Fruit fly (Drosophila melanogaster) whole organism, embryonic: ENCODE measurements around the gene CG33946.
A peak's percentile ranks its signal among the peaks of the same experiment; 100 is the strongest.

Source experiments
- Ada2b ChIP-seq: fragments of 200-800 bp; sonication (Bioruptor generic); IDR thresholded peaks from 2 replicates; pipeline ENCODE4 v1.3.6; 2022; ENCODE audit warnings: missing biosample characterization, missing genetic modification characterization
- Blimp-1 ChIP-seq: fragments of 200-800 bp; sonication (Bioruptor generic); optimal IDR thresholded peaks from 3 replicates; lab custom pipeline; 2018; ENCODE audit warnings: missing biosample characterization, missing genetic modification characterization, mild to moderate bottlenecking, moderate library complexity, missing genetic modification reagents
- CG10209 ChIP-seq: fragments of 200-800 bp; sonication (Bioruptor generic); optimal IDR thresholded peaks from 3 replicates; lab custom pipeline; 2017; ENCODE audit warnings: missing biosample characterization, mild to moderate bottlenecking, missing genetic modification characterization, missing genetic modification reagents
- CG12071 ChIP-seq: fragments of 200-800 bp; sonication (Bioruptor generic); optimal IDR thresholded peaks from 3 replicates; lab custom pipeline; 2018; ENCODE audit warnings: missing biosample characterization, mild to moderate bottlenecking, missing genetic modification characterization
- CG13624 ChIP-seq: fragments of 200-800 bp; sonication (Bioruptor generic); optimal IDR thresholded peaks from 2 replicates; lab custom pipeline; 2016; ENCODE audit warnings: missing biosample characterization, missing genetic modification characterization
- CG17568 ChIP-seq: fragments of 200-800 bp; sonication (Bioruptor generic); optimal IDR thresholded peaks from 2 replicates; lab custom pipeline; 2018; ENCODE audit warnings: missing biosample characterization, mild to moderate bottlenecking, missing genetic modification characterization, moderate library complexity
- CG2678 ChIP-seq: fragments of 200-800 bp; sonication (Bioruptor generic); optimal IDR thresholded peaks from 3 replicates; lab custom pipeline; 2019; ENCODE audit warnings: missing biosample characterization, mild to moderate bottlenecking, missing genetic modification characterization, moderate library complexity
- CG31365 ChIP-seq: fragments of 200-800 bp; sonication (Bioruptor generic); optimal IDR thresholded peaks from 2 replicates; lab custom pipeline; 2018; ENCODE audit warnings: missing biosample characterization, mild to moderate bottlenecking, missing genetic modification characterization
- CG32772 ChIP-seq: fragments of 200-800 bp; sonication (Bioruptor generic); IDR thresholded peaks from 2 replicates; pipeline ENCODE4 v1.3.6; 2022; ENCODE audit warnings: missing biosample characterization, missing genetic modification characterization
- CG34422 ChIP-seq: fragments of 200-800 bp; sonication (Bioruptor generic); IDR thresholded peaks from 3 replicates; pipeline ENCODE4 v1.3.6; 2022; ENCODE audit warnings: missing biosample characterization, missing genetic modification characterization
- CG6765 ChIP-seq: fragments of 200-800 bp; sonication (Bioruptor generic); optimal IDR thresholded peaks from 3 replicates; lab custom pipeline; 2017; ENCODE audit warnings: missing biosample characterization, mild to moderate bottlenecking, missing genetic modification characterization
- CG7556 ChIP-seq: fragments of 200-800 bp; sonication (Bioruptor generic); optimal IDR thresholded peaks from 2 replicates; lab custom pipeline; 2017; ENCODE audit warnings: missing biosample characterization, mild to moderate bottlenecking, missing genetic modification characterization
- CG7745 ChIP-seq: fragments of 200-800 bp; sonication (Bioruptor generic); optimal IDR thresholded peaks from 2 replicates; lab custom pipeline; 2018; ENCODE audit warnings: missing biosample characterization, mild to moderate bottlenecking, missing genetic modification characterization, moderate library complexity
- CG8359 ChIP-seq: fragments of 200-800 bp; sonication (Bioruptor generic); optimal IDR thresholded peaks from 2 replicates; lab custom pipeline; 2017; ENCODE audit warnings: missing biosample characterization, mild to moderate bottlenecking, missing genetic modification characterization, borderline replicate concordance
- CrebB ChIP-seq: fragments of 200-800 bp; sonication (Bioruptor generic); optimal IDR thresholded peaks from 3 replicates; lab custom pipeline; 2018; ENCODE audit warnings: missing biosample characterization, mild to moderate bottlenecking, missing genetic modification characterization
- Ets97D ChIP-seq: fragments of 200-800 bp; sonication (Bioruptor generic); optimal IDR thresholded peaks from 3 replicates; lab custom pipeline; 2016; ENCODE audit warnings: missing biosample characterization, missing genetic modification characterization
- HLH3B ChIP-seq: fragments of 200-800 bp; sonication (Bioruptor generic); IDR thresholded peaks from 2 replicates; pipeline ENCODE4 v1.3.6; 2022; ENCODE audit warnings: missing biosample characterization, missing genetic modification characterization
- HLH4C ChIP-seq: fragments of 200-800 bp; sonication (Bioruptor generic); IDR thresholded peaks from 3 replicates; pipeline ENCODE4 v1.3.6; 2022; ENCODE audit warnings: missing biosample characterization, missing genetic modification characterization; ENCODE audit not compliant: partially characterized antibody
- NC2β ChIP-seq: fragments of 200-800 bp; sonication (Bioruptor generic); optimal IDR thresholded peaks from 2 replicates; lab custom pipeline; 2016; ENCODE audit warnings: missing biosample characterization, missing genetic modification characterization
- Oaz ChIP-seq: fragments of 200-800 bp; sonication (Bioruptor generic); IDR thresholded peaks from 2 replicates; pipeline ENCODE4 v1.3.6; 2022; ENCODE audit warnings: missing biosample characterization, missing genetic modification characterization
- Pdp1 ChIP-seq, 2 experiments: fragments of 200-800 bp; sonication (Bioruptor generic); optimal IDR thresholded peaks; 3 replicates each; lab custom pipeline; 2016; ENCODE audit warnings: missing biosample characterization in 2 of 2, missing genetic modification characterization in 2 of 2, mild to moderate bottlenecking in 1 of 2, moderate library complexity in 1 of 2
- Scr ChIP-seq: fragments of 200-800 bp; sonication (Bioruptor generic); IDR thresholded peaks from 2 replicates; pipeline ENCODE4 v1.3.6; 2022; ENCODE audit warnings: missing biosample characterization, missing genetic modification characterization; ENCODE audit not compliant: partially characterized antibody
- Usf ChIP-seq: fragments of 200-800 bp; sonication (Bioruptor generic); optimal IDR thresholded peaks from 2 replicates; lab custom pipeline; 2017; ENCODE audit warnings: missing genotype, missing biosample characterization, missing genetic modification characterization
- abd-A ChIP-seq: fragments of 200-800 bp; sonication (Bioruptor generic); optimal IDR thresholded peaks from 3 replicates; lab custom pipeline; 2019; ENCODE audit warnings: missing biosample characterization, mild to moderate bottlenecking, missing genetic modification characterization, moderate library complexity
- az2 ChIP-seq: fragments of 200-800 bp; sonication (Bioruptor generic); optimal IDR thresholded peaks from 3 replicates; lab custom pipeline; 2016; ENCODE audit warnings: missing biosample characterization, missing genetic modification characterization
- btn ChIP-seq: fragments of 200-800 bp; sonication (Bioruptor generic); optimal IDR thresholded peaks from 2 replicates; lab custom pipeline; 2016; ENCODE audit warnings: missing biosample characterization, missing genetic modification characterization
- corto ChIP-seq: fragments of 200-800 bp; sonication (Bioruptor generic); optimal IDR thresholded peaks from 2 replicates; lab custom pipeline; 2016; ENCODE audit warnings: missing biosample characterization, mild to moderate bottlenecking, missing genetic modification characterization, moderate library complexity
- crp ChIP-seq, 2 experiments: fragments of 200-800 bp; sonication (Bioruptor generic); optimal IDR thresholded peaks; 2 replicates in 1 of 2; 3 replicates in 1 of 2; lab custom pipeline; 2017; ENCODE audit warnings: missing biosample characterization in 2 of 2, missing genetic modification characterization in 2 of 2, mild to moderate bottlenecking in 1 of 2, moderate library complexity in 1 of 2
- gsb-n ChIP-seq: fragments of 200-800 bp; sonication (Bioruptor generic); optimal IDR thresholded peaks from 3 replicates; lab custom pipeline; 2018; ENCODE audit warnings: missing biosample characterization, mild to moderate bottlenecking, missing genetic modification characterization
- hb ChIP-seq: fragments of 200-800 bp; sonication (Bioruptor generic); IDR thresholded peaks from 3 replicates; pipeline ENCODE4 v1.3.6; 2022; ENCODE audit warnings: missing biosample characterization, missing genetic modification characterization; ENCODE audit not compliant: partially characterized antibody
- her ChIP-seq: fragments of 200-800 bp; sonication (Bioruptor generic); optimal IDR thresholded peaks from 2 replicates; lab custom pipeline; 2016; ENCODE audit warnings: missing biosample characterization, missing genetic modification characterization
- jing ChIP-seq: fragments of 200-800 bp; sonication (Bioruptor generic); optimal IDR thresholded peaks from 2 replicates; lab custom pipeline; 2018; ENCODE audit warnings: missing biosample characterization, mild to moderate bottlenecking, missing genetic modification characterization
- lola ChIP-seq, 3 experiments: fragments of >200 bp in 2 of 3; fragments of 200-800 bp in 1 of 3; sonication (Bioruptor generic) in 1 of 3; optimal IDR thresholded peaks; 2 replicates each; lab custom pipeline; 2017 to 2019; ENCODE audit warnings: missing biosample characterization in 3 of 3, missing genetic modification characterization in 3 of 3, mild to moderate bottlenecking in 1 of 3, moderate library complexity in 1 of 3
- mam ChIP-seq: fragments of 200-800 bp; sonication (Bioruptor generic); optimal IDR thresholded peaks from 3 replicates; lab custom pipeline; 2016; ENCODE audit warnings: missing biosample characterization, missing genetic modification characterization
- oc ChIP-seq: fragments of 200-800 bp; sonication (Bioruptor generic); optimal IDR thresholded peaks from 2 replicates; lab custom pipeline; 2018; ENCODE audit warnings: missing biosample characterization, mild to moderate bottlenecking, missing genetic modification characterization, moderate library complexity
- pfk ChIP-seq: fragments of 200-800 bp; sonication (Bioruptor generic); optimal IDR thresholded peaks from 2 replicates; lab custom pipeline; 2018; ENCODE audit warnings: missing biosample characterization, mild to moderate bottlenecking, missing genetic modification characterization, moderate library complexity
- pnt ChIP-seq: fragments of 200-800 bp; sonication (Bioruptor generic); optimal IDR thresholded peaks from 3 replicates; lab custom pipeline; 2016; ENCODE audit warnings: missing biosample characterization, missing genetic modification characterization
- pros ChIP-seq: fragments of 200-800 bp; sonication (Bioruptor generic); optimal IDR thresholded peaks from 3 replicates; lab custom pipeline; 2019; ENCODE audit warnings: missing biosample characterization, mild to moderate bottlenecking, missing genetic modification characterization, moderate library complexity
- ranshi ChIP-seq: fragments of 200-800 bp; sonication (Bioruptor generic); IDR thresholded peaks from 2 replicates; pipeline ENCODE4 v1.3.6; 2022; ENCODE audit warnings: missing biosample characterization, missing genetic modification characterization
- row ChIP-seq: fragments of 200-800 bp; sonication (Bioruptor generic); IDR thresholded peaks from 3 replicates; pipeline ENCODE4 v1.3.6; 2022; ENCODE audit warnings: missing biosample characterization, missing genetic modification characterization
- salm ChIP-seq: fragments of 200-800 bp; sonication (Bioruptor generic); optimal IDR thresholded peaks from 2 replicates; lab custom pipeline; 2018; ENCODE audit warnings: missing biosample characterization, mild to moderate bottlenecking, missing genetic modification characterization
- scrt ChIP-seq: fragments of 200-800 bp; sonication (Bioruptor generic); optimal IDR thresholded peaks from 2 replicates; lab custom pipeline; 2018; ENCODE audit warnings: missing biosample characterization, mild to moderate bottlenecking, missing genetic modification characterization, moderate library complexity
- shn ChIP-seq: fragments of 200-800 bp; sonication (Bioruptor generic); optimal IDR thresholded peaks from 3 replicates; lab custom pipeline; 2016; ENCODE audit warnings: missing biosample characterization, missing genetic modification characterization
- sim ChIP-seq: fragments of 200-800 bp; sonication (Bioruptor generic); IDR thresholded peaks from 2 replicates; pipeline ENCODE4 v1.3.6; 2022; ENCODE audit warnings: missing biosample characterization, missing genetic modification characterization
- so ChIP-seq: fragments of 200-800 bp; sonication (Bioruptor generic); IDR thresholded peaks from 3 replicates; pipeline ENCODE4 v1.3.6; 2022; ENCODE audit warnings: missing biosample characterization, missing genetic modification characterization
- trem ChIP-seq: fragments of 200-800 bp; optimal IDR thresholded peaks from 3 replicates; lab custom pipeline; 2019; ENCODE audit warnings: missing biosample characterization, mild to moderate bottlenecking, missing genetic modification characterization, moderate library complexity
- trh ChIP-seq: fragments of 200-800 bp; sonication (Bioruptor generic); optimal IDR thresholded peaks from 2 replicates; lab custom pipeline; 2016; ENCODE audit warnings: missing biosample characterization, missing genetic modification characterization

Gene CG33946

dm6 chr3L:6263896-6264841 lies 43.8 kb downstream of the CG33946 start (continued):
- TF ChIP-seq CrebB (tag; lab: Kevin White, UChicago) (no peak), HLH3B (GFP tag; lab: Robert Waterston, UW) (0 out of 2 replicates have a peak, but pooled peaks have one; percentile 14), Pdp1 (GFP tag; optimal IDR thresholded peaks at IDR 0.05; lab: Kevin White, UChicago) (peak; percentile 43 to 70), CG12071 (GFP tag; lab: Kevin White, UChicago) (no peak), btn (GFP tag; lab: Kevin White, UChicago) (no peak), row (GFP tag; lab: Robert Waterston, UW) (peak; percentile 25; the same call in 1 of the 3 replicates), NC2β (GFP tag; lab: Kevin White, UChicago) (peak; percentile 41), jing (GFP tag; lab: Kevin White, UChicago) (peak; percentile 9), ranshi (GFP tag; lab: Robert Waterston, UW) (no peak), shn (peak; percentile 8), pfk (GFP tag; lab: Kevin White, UChicago) (no peak), CG8359 (GFP tag; lab: Kevin White, UChicago) (no peak), CG32772 (GFP tag; lab: Robert Waterston, UW) (peak; percentile 27; the same call in 1 of the 2 replicates), salm (tag; lab: Kevin White, UChicago) (no peak), crp (GFP tag; optimal IDR thresholded peaks at IDR 0.05; lab: Kevin White, UChicago) (no peak), Usf (GFP tag; lab: Kevin White, UChicago) (peak; percentile 11), Ada2b (GFP tag; lab: Robert Waterston, UW) (no peak), lola (GFP tag; optimal IDR thresholded peaks at IDR 0.05; lab: Kevin White, UChicago) (peak in 1 of 3 experiments; percentile 17), trem (peak; percentile 5), mam (peak; percentile 30), CG17568 (GFP tag; lab: Kevin White, UChicago) (no peak), Scr (GFP tag; lab: Robert Waterston, UW) (no peak), Blimp-1 (peak; percentile 22), CG10209 (GFP tag; lab: Kevin White, UChicago) (peak; percentile 41), CG6765 (no peak), oc (tag; lab: Kevin White, UChicago) (no peak), gsb-n (tag; lab: Kevin White, UChicago) (peak; percentile 3), pros (GFP tag; lab: Kevin White, UChicago) (no peak), sim (GFP tag; lab: Robert Waterston, UW) (no peak), scrt (GFP tag; lab: Kevin White, UChicago) (peak; percentile 13), her (GFP tag; lab: Kevin White, UChicago) (no peak), CG13624 (GFP tag; lab: Kevin White, UChicago) (peak; percentile 54), CG7556 (no peak), Ets97D (GFP tag; lab: Kevin White, UChicago) (peak; percentile 7), Oaz (GFP tag; lab: Robert Waterston, UW) (no peak), az2 (peak; percentile 51), CG7745 (no peak), corto (GFP tag; lab: Kevin White, UChicago) (no peak), hb (no peak), CG2678 (peak; percentile 23), CG34422 (GFP tag; lab: Robert Waterston, UW) (peak; percentile 18; the same call in 1 of the 3 replicates), so (GFP tag; lab: Robert Waterston, UW) (no peak), HLH4C (GFP tag; lab: Robert Waterston, UW) (no peak), abd-A (tag; lab: Kevin White, UChicago) (no peak), CG31365 (tag; lab: Kevin White, UChicago) (no peak), pnt (GFP tag; lab: Kevin White, UChicago) (peak; percentile 26), trh (no peak)
